Worm (Caenorhabditis elegans) whole organism, L3 larva: ENCODE measurements around the gene col-33.

ENCODE experiments used
- R02D3.7 ChIP-seq: fragments of 150-350 bp; optimal IDR thresholded peaks from 2 replicates; lab custom pipeline; 2014; ENCODE audit warnings: missing biosample characterization, missing genetic modification characterization
- ZK546.5 ChIP-seq: sonication (generic microtip); optimal IDR thresholded peaks from 2 replicates; lab custom pipeline; 2017; ENCODE audit warnings: missing biosample characterization, missing genetic modification characterization
- aly-2 ChIP-seq: fragments of 150-350 bp; optimal IDR thresholded peaks from 2 replicates; lab custom pipeline; 2014; ENCODE audit warnings: missing biosample characterization, missing genetic modification characterization
- ama-1 ChIP-seq: fragments of 150-350 bp; optimal IDR thresholded peaks from 2 replicates; lab custom pipeline; 2018
- ceh-16 ChIP-seq: sonication (generic microtip); optimal IDR thresholded peaks from 2 replicates; lab custom pipeline; 2017; ENCODE audit warnings: missing biosample characterization, missing genetic modification characterization
- ceh-28 ChIP-seq: fragments of 150-350 bp; optimal IDR thresholded peaks from 2 replicates; lab custom pipeline; 2014; ENCODE audit warnings: missing biosample characterization, missing genetic modification reagents, missing genetic modification characterization
- ceh-82 ChIP-seq: fragments of 150-350 bp; optimal IDR thresholded peaks from 2 replicates; lab custom pipeline; 2014; ENCODE audit warnings: missing biosample characterization, missing genetic modification characterization
- ceh-9 ChIP-seq: sonication (generic microtip); optimal IDR thresholded peaks from 2 replicates; lab custom pipeline; 2018; ENCODE audit warnings: missing biosample characterization, missing genetic modification characterization
- daf-12 ChIP-seq: fragments of 150-350 bp; optimal IDR thresholded peaks from 2 replicates; lab custom pipeline; 2014; ENCODE audit warnings: missing biosample characterization, missing genetic modification reagents, missing genetic modification characterization
- egl-5 ChIP-seq: fragments of 150-350 bp; optimal IDR thresholded peaks from 2 replicates; lab custom pipeline; 2017; ENCODE audit warnings: missing biosample characterization, missing genetic modification reagents, missing genetic modification characterization, inconsistent platforms
- elt-1 ChIP-seq: fragments of 150-350 bp; optimal IDR thresholded peaks from 2 replicates; lab custom pipeline; 2014; ENCODE audit warnings: missing biosample characterization, missing genetic modification characterization
- elt-2 ChIP-seq: sonication (generic microtip); optimal IDR thresholded peaks from 2 replicates; lab custom pipeline; 2016; ENCODE audit warnings: missing genetic modification reagents, mild to moderate bottlenecking, missing genetic modification characterization, missing compliant biosample characterization
- elt-3 ChIP-seq, 3 experiments: fragments of 150-350 bp in 1 of 3; sonication (generic microtip) in 2 of 3; optimal IDR thresholded peaks; 2 replicates in 2 of 3; 4 replicates in 1 of 3; lab custom pipeline; 2014 to 2017; ENCODE audit warnings: missing biosample characterization in 3 of 3, missing genetic modification characterization in 3 of 3
- eor-1 ChIP-seq, 2 experiments: fragments of 150-350 bp; optimal IDR thresholded peaks; 2 replicates each; lab custom pipeline; 2014 to 2018; ENCODE audit warnings: missing biosample characterization in 2 of 2, missing genetic modification characterization in 2 of 2
- fkh-10 ChIP-seq: sonication (generic microtip); optimal IDR thresholded peaks from 2 replicates; lab custom pipeline; 2017; ENCODE audit warnings: missing biosample characterization, missing genetic modification reagents, missing genetic modification characterization
- fkh-2 ChIP-seq: fragments of 150-350 bp; optimal IDR thresholded peaks from 2 replicates; lab custom pipeline; 2014; ENCODE audit warnings: missing biosample characterization, missing genetic modification reagents, missing genetic modification characterization
- fos-1 ChIP-seq: fragments of 150-350 bp; optimal IDR thresholded peaks from 2 replicates; lab custom pipeline; 2014; ENCODE audit warnings: missing biosample characterization, missing genetic modification characterization
- hmg-11 ChIP-seq: sonication (generic microtip); optimal IDR thresholded peaks from 2 replicates; lab custom pipeline; 2016; ENCODE audit warnings: missing genetic modification characterization, missing compliant biosample characterization
- jun-1 ChIP-seq: fragments of 150-350 bp; optimal IDR thresholded peaks from 2 replicates; lab custom pipeline; 2014; ENCODE audit warnings: missing biosample characterization, missing genetic modification reagents, missing genetic modification characterization
- lin-15B ChIP-seq: fragments of 150-350 bp; optimal IDR thresholded peaks from 2 replicates; lab custom pipeline; 2014; ENCODE audit warnings: missing biosample characterization, missing genetic modification characterization
- lin-39 ChIP-seq: fragments of 150-350 bp; optimal IDR thresholded peaks from 2 replicates; lab custom pipeline; 2018; ENCODE audit warnings: missing biosample characterization, missing genetic modification reagents, missing genetic modification characterization
- lsy-12 ChIP-seq: sonication (generic microtip); optimal IDR thresholded peaks from 2 replicates; lab custom pipeline; 2016; ENCODE audit warnings: mild to moderate bottlenecking, missing genetic modification characterization, missing compliant biosample characterization
- mdl-1 ChIP-seq: fragments of 150-350 bp; optimal IDR thresholded peaks from 2 replicates; lab custom pipeline; 2014; ENCODE audit warnings: missing biosample characterization, missing genetic modification characterization
- mml-1 ChIP-seq: fragments of 150-350 bp; sonication (generic microtip); optimal IDR thresholded peaks from 3 replicates; lab custom pipeline; 2014; ENCODE audit warnings: missing biosample characterization, missing genetic modification characterization
- nfya-1 ChIP-seq: sonication (generic microtip); optimal IDR thresholded peaks from 2 replicates; lab custom pipeline; 2017; ENCODE audit warnings: missing genetic modification characterization, mild to moderate bottlenecking, missing compliant biosample characterization, antibody characterized with exemption, moderate library complexity; ENCODE audit not compliant: insufficient read depth
- nhr-11 ChIP-seq: fragments of 150-350 bp; optimal IDR thresholded peaks from 2 replicates; lab custom pipeline; 2014; ENCODE audit warnings: missing biosample characterization, missing genetic modification characterization
- nhr-23 ChIP-seq: fragments of 150-350 bp; optimal IDR thresholded peaks from 2 replicates; lab custom pipeline; 2014; ENCODE audit warnings: missing biosample characterization, missing genetic modification reagents, missing genetic modification characterization
- nhr-237 ChIP-seq: fragments of 150-350 bp; optimal IDR thresholded peaks from 2 replicates; lab custom pipeline; 2014; ENCODE audit warnings: missing biosample characterization, missing genetic modification characterization
- nhr-25 ChIP-seq: sonication (generic microtip); optimal IDR thresholded peaks from 2 replicates; lab custom pipeline; 2017; ENCODE audit warnings: missing biosample characterization, missing genetic modification characterization
- nhr-28 ChIP-seq: fragments of 150-350 bp; optimal IDR thresholded peaks from 2 replicates; lab custom pipeline; 2014; ENCODE audit warnings: missing biosample characterization, missing genetic modification characterization
- nhr-43 ChIP-seq: sonication (generic microtip); optimal IDR thresholded peaks from 2 replicates; lab custom pipeline; 2016; ENCODE audit warnings: mild to moderate bottlenecking, missing genetic modification characterization, missing compliant biosample characterization; ENCODE audit not compliant: poor library complexity, severe bottlenecking
- nhr-67 ChIP-seq: fragments of 150-350 bp; optimal IDR thresholded peaks from 2 replicates; lab custom pipeline; 2014; ENCODE audit warnings: missing biosample characterization, missing genetic modification characterization
- nhr-76 ChIP-seq: fragments of 150-350 bp; sonication (generic microtip); optimal IDR thresholded peaks from 5 replicates; lab custom pipeline; 2014; ENCODE audit warnings: missing biosample characterization, missing genetic modification characterization
- nhr-77 ChIP-seq: fragments of 150-350 bp; optimal IDR thresholded peaks from 2 replicates; lab custom pipeline; 2014; ENCODE audit warnings: missing biosample characterization, missing genetic modification characterization
- pha-4 ChIP-seq: fragments of 150-350 bp; optimal IDR thresholded peaks from 2 replicates; lab custom pipeline; 2014; ENCODE audit warnings: missing biosample characterization, missing genetic modification reagents, missing genetic modification characterization
- pqm-1 ChIP-seq: fragments of 150-350 bp; optimal IDR thresholded peaks from 2 replicates; lab custom pipeline; 2017; ENCODE audit warnings: missing biosample characterization, missing genetic modification characterization, inconsistent platforms
- skn-1 ChIP-seq: fragments of 150-350 bp; optimal IDR thresholded peaks from 2 replicates; lab custom pipeline; 2014; ENCODE audit warnings: missing biosample characterization, missing genetic modification characterization
- snpc-4 ChIP-seq: fragments of 150-350 bp; optimal IDR thresholded peaks from 2 replicates; lab custom pipeline; 2014; ENCODE audit warnings: missing biosample characterization, missing genetic modification characterization
- tbx-2 ChIP-seq: sonication (generic microtip); optimal IDR thresholded peaks from 2 replicates; lab custom pipeline; 2016; ENCODE audit warnings: mild to moderate bottlenecking, missing genetic modification characterization, missing compliant biosample characterization
- unc-39 ChIP-seq: sonication (generic microtip); optimal IDR thresholded peaks from 4 replicates; lab custom pipeline; 2017; ENCODE audit warnings: missing biosample characterization, missing genetic modification characterization
- unc-62 ChIP-seq: fragments of 150-350 bp; sonication (generic microtip); optimal IDR thresholded peaks from 4 replicates; lab custom pipeline; 2014; ENCODE audit warnings: missing biosample characterization, missing genetic modification reagents, missing genetic modification characterization
- zag-1 ChIP-seq: fragments of 150-350 bp; optimal IDR thresholded peaks from 2 replicates; lab custom pipeline; 2014; ENCODE audit warnings: missing biosample characterization, missing genetic modification characterization
- ztf-11 ChIP-seq: fragments of 150-350 bp; optimal IDR thresholded peaks from 2 replicates; lab custom pipeline; 2014; ENCODE audit warnings: missing biosample characterization, missing genetic modification characterization
- ztf-4 ChIP-seq: fragments of 150-350 bp; optimal IDR thresholded peaks from 2 replicates; lab custom pipeline; 2014; ENCODE audit warnings: missing biosample characterization, missing genetic modification characterization

The col-33 gene

DNA sequence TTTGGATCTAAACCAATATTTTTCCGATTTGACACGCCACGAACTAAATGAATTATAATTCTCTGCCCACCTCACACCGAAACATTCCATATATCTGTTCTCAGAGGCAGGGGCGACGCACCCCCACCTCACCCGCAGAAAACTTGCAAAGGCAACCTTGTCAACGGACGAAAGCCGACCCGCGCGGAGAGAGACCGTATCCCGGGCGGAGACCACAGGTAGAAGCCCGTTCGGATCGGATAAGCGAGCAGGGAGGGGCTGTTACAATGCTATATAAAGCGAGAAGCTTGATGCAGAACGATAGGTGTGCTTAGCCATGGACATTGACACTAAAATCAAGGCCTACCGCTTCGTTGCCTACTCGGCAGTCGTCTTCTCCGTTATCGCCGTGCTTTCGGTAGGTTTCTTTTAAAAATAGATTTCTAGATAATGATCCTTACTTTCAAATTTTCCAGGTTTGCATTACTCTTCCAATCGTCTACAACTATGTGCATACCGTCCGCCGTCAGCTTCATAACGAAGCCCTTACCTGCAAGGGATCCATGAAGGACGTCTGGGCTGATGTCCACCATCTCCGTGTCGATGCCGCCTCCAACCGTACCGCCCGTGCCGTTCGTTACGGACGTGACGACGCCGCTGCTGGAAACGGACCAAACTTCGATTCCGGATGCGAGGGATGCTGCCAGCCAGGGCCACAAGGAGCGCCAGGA, 27.6 kb upstream of the col-33 start, which contains the start of the genes zipt-2.2 and dpy-13:
Gene zipt-2.2 (minus strand): TSS at position 51 of the 710 bp plus-strand sequence.
Gene dpy-13 (plus strand): TSS at position 300 of the 710 bp plus-strand sequence.
- TF ChIP-seq jun-1 (tag; lab: Kevin White, UChicago) (no peak), pqm-1 (tag; lab: Kevin White, UChicago) (no peak), tbx-2 (no peak), zag-1 (tag; lab: Kevin White, UChicago) (no peak), ceh-16 (no peak), unc-62 (no peak), nfya-1 (peak; percentile 30), lin-15B (tag; lab: Kevin White, UChicago) (no peak), ceh-82 (tag; lab: Kevin White, UChicago) (no peak), nhr-77 (tag; lab: Kevin White, UChicago) (no peak), nhr-237 (tag; lab: Kevin White, UChicago) (no peak), nhr-23 (tag; lab: Kevin White, UChicago) (peak; percentile 2), ama-1 (lab: Kevin White, UChicago) (peak; percentile 93), hmg-11 (no peak), skn-1 (tag; lab: Kevin White, UChicago) (no peak), aly-2 (tag; lab: Kevin White, UChicago) (no peak), pha-4 (no peak), daf-12 (tag; lab: Kevin White, UChicago) (no peak), nhr-25 (tag; lab: Kevin White, UChicago) (peak; percentile 77), elt-3 (tag; optimal IDR thresholded peaks at IDR 0.05; lab: Kevin White, UChicago) (peak in 1 of 3 experiments; percentile 31), fkh-10 (GFP tag; lab: Kevin White, UChicago) (no peak), nhr-43 (tag; lab: Kevin White, UChicago) (peak; percentile 80), fos-1 (tag; lab: Kevin White, UChicago) (no peak)
- TF ChIP-seq, all 47 proteins: peak for 6

DNA sequence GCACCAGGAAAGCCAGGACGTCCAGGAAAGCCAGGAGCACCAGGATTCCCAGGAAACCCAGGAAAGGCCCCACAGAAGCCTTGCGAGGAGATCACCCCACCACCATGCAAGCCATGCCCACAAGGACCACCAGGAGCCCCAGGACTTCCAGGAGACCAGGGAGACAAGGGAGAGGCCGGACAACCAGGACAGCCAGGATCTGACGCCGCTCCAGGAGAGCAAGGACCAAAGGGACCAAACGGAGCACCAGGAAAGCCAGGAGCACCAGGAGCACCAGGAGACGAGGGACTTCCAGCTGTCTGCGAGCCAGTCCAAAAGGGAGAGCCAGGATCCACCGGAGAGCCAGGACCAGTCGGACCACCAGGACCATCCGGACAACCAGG, 27.1 kb upstream of the col-33 start:
- TF ChIP-seq jun-1 (tag; lab: Kevin White, UChicago) (no peak), fos-1 (tag; lab: Kevin White, UChicago) (no peak), elt-2 (tag; lab: Kevin White, UChicago) (no peak), hmg-11 (no peak), ceh-9 (tag; lab: Kevin White, UChicago) (no peak), mml-1 (tag; lab: Kevin White, UChicago) (no peak), aly-2 (tag; lab: Kevin White, UChicago) (no peak), zag-1 (tag; lab: Kevin White, UChicago) (no peak), snpc-4 (tag; lab: Kevin White, UChicago) (no peak), elt-1 (tag; lab: Kevin White, UChicago) (no peak), ZK546.5 (no peak), fkh-2 (tag; lab: Kevin White, UChicago) (no peak), lin-15B (tag; lab: Kevin White, UChicago) (no peak), elt-3 (tag; optimal IDR thresholded peaks at IDR 0.05; lab: Kevin White, UChicago) (no peak)

DNA sequence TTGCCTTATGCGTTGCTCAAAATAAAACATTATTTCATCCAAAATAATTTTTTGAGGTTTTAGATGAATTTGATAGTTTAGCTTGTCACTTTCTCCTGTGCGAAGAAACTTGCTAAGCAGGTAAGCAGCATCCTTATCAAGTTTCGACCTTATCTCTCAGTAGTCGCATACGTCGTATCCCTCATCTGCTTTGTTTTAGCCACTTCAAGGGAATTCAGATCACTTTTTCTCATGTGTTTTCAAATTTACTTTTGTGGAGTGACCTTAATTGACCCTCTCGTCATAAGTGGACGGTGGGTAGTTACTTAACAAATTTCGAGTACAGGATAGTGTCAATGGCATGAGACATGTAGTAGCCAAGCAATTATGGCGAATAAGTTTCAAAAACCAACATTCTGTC, 26.4 kb upstream of the col-33 start:
- TF ChIP-seq nhr-11 (tag; lab: Kevin White, UChicago) = no peak
- TF ChIP-seq tbx-2 = peak; percentile 46
- no peak for TF ChIP-seq jun-1 (tag; lab: Kevin White, UChicago)
- TF ChIP-seq lin-39 (tag; lab: Kevin White, UChicago) = no peak
- no peak for TF ChIP-seq ZK546.5
- no peak for TF ChIP-seq mml-1 (tag; lab: Kevin White, UChicago)
- no peak for TF ChIP-seq egl-5 (tag; lab: Kevin White, UChicago)
- TF ChIP-seq pqm-1 (tag; lab: Kevin White, UChicago) = no peak
- TF ChIP-seq ceh-9 (tag; lab: Kevin White, UChicago) = no peak
- no peak for TF ChIP-seq unc-62
- TF ChIP-seq pha-4 = no peak
- TF ChIP-seq R02D3.7 = no peak
- no peak for TF ChIP-seq fos-1 (tag; lab: Kevin White, UChicago)
- TF ChIP-seq elt-2 (tag; lab: Kevin White, UChicago) = no peak
- no peak for TF ChIP-seq mdl-1 (tag; lab: Kevin White, UChicago)
- TF ChIP-seq nhr-76 (tag; lab: Kevin White, UChicago) = no peak
- no peak for TF ChIP-seq eor-1 (tag; optimal IDR thresholded peaks at IDR 0.05; lab: Kevin White, UChicago)
- TF ChIP-seq ztf-11 (tag; lab: Kevin White, UChicago) = no peak
- no peak for TF ChIP-seq ceh-82 (tag; lab: Kevin White, UChicago)
- no peak for TF ChIP-seq fkh-2 (tag; lab: Kevin White, UChicago)
- no peak for TF ChIP-seq nhr-28 (tag; lab: Kevin White, UChicago)
- no peak for TF ChIP-seq nhr-43 (tag; lab: Kevin White, UChicago)
- no peak for TF ChIP-seq ceh-28
- TF ChIP-seq ztf-4 (tag; lab: Kevin White, UChicago) = no peak
- no peak for TF ChIP-seq lsy-12 (tag; lab: Kevin White, UChicago)
- no peak for TF ChIP-seq zag-1 (tag; lab: Kevin White, UChicago)
- peak in 1 of 3 experiments; percentile 93 for TF ChIP-seq elt-3 (tag; optimal IDR thresholded peaks at IDR 0.05; lab: Kevin White, UChicago)
- peak; percentile 90 for TF ChIP-seq ama-1 (lab: Kevin White, UChicago)
- TF ChIP-seq unc-39 (tag; lab: Kevin White, UChicago) = no peak
- TF ChIP-seq nfya-1 = peak; percentile 18
- no peak for TF ChIP-seq skn-1 (tag; lab: Kevin White, UChicago)
- TF ChIP-seq snpc-4 (tag; lab: Kevin White, UChicago) = no peak
- peak; percentile 55 for TF ChIP-seq nhr-77 (tag; lab: Kevin White, UChicago)
- no peak for TF ChIP-seq hmg-11
- no peak for TF ChIP-seq nhr-67
- peak; percentile 68 for TF ChIP-seq nhr-25 (tag; lab: Kevin White, UChicago)
